Worm (Caenorhabditis elegans): ENCODE results near the gene lsm-5.
"Not testable (repeated sequence)": the region's sequence is repeated elsewhere in the genome, so short reads cannot be mapped to it uniquely, and the experiment has no call there.

lsm-5 gene

ce11 chrV:15581440-15581839, 11.3 kb downstream of the lsm-5 start:
- TF ChIP-seq nfyb-1 (GFP tag; IDR thresholded peaks at IDR 0.05) = peak; percentile 80

ce11 chrV:15585744-15586143, 15.6 kb downstream of the lsm-5 start:
- TF ChIP-seq hmg-1.2 (GFP tag; IDR thresholded peaks at IDR 0.05) (peak; percentile 71), dox-1 (GFP tag; IDR thresholded peaks at IDR 0.05) (peak; percentile 18; the same call in 1 of the 2 replicates)

ce11 chrV:15590183-15590667, 20.0 kb downstream of the lsm-5 start, which contains the start of gene F28F8.7:
Gene F28F8.7, minus strand, starts transcription at chrV:15590617.
- TF ChIP-seq ekl-4 (GFP tag; IDR thresholded peaks at IDR 0.05) (peak; percentile 51; the same call in 1 of the 2 replicates), repo-1 (tag; optimal IDR thresholded peaks at IDR 0.05) (peak; percentile 81), B0336.3 (GFP tag; IDR thresholded peaks at IDR 0.05) (peak; percentile 77; the same call in 1 of the 2 replicates), ceh-100 (GFP tag; IDR thresholded peaks at IDR 0.05) (peak; percentile 79), ztf-25 (GFP tag; IDR thresholded peaks at IDR 0.05) (0 out of 2 replicates have a peak, but pooled peaks have one; percentile 37), snpc-4 (tag; optimal IDR thresholded peaks at IDR 0.05) (peak in 2 of 4 experiments; percentile 63 to 82), hsf-1 (GFP tag; IDR thresholded peaks at IDR 0.05) (peak; percentile 65), egrh-3 (GFP tag; IDR thresholded peaks at IDR 0.05) (0 out of 2 replicates have a peak, but pooled peaks have one; percentile 15), attf-3 (GFP tag; conservative IDR thresholded peaks at IDR 0.05) (peak; percentile 88), bed-2 (GFP tag; IDR thresholded peaks at IDR 0.05) (peak; percentile 90; the same call in 1 of the 2 replicates), let-526 (GFP tag; IDR thresholded peaks at IDR 0.05) (peak; percentile 71; the same call in 1 of the 2 replicates), rcor-1 (GFP tag; IDR thresholded peaks at IDR 0.05) (peak; percentile 68; the same call in 1 of the 2 replicates), B0261.1 (tag; optimal IDR thresholded peaks at IDR 0.05) (peak; percentile 17), him-1 (tag; optimal IDR thresholded peaks at IDR 0.05) (peak; percentile 7), ztf-26 (tag; optimal IDR thresholded peaks at IDR 0.05) (peak; percentile 44), nfyb-1 (GFP tag; IDR thresholded peaks at IDR 0.05) (peak; percentile 92), Y95B8A.8 (GFP tag; IDR thresholded peaks at IDR 0.05) (peak; percentile 79), Y53G8AR.9 (GFP tag; conservative IDR thresholded peaks at IDR 0.05) (peak; percentile 91), gei-17 (GFP tag; optimal IDR thresholded peaks at IDR 0.05) (peak; percentile 25), somi-1 (GFP tag; optimal IDR thresholded peaks at IDR 0.05) (peak; percentile 38), let-607 (tag; optimal IDR thresholded peaks at IDR 0.05) (peak; percentile 51 to 85), F37B4.10 (GFP tag; IDR thresholded peaks at IDR 0.05) (0 out of 2 replicates have a peak, but pooled peaks have one; percentile 31), hmg-1.2 (GFP tag; IDR thresholded peaks at IDR 0.05) (peak; percentile 96), nhr-90 (tag; optimal IDR thresholded peaks at IDR 0.05) (peak; percentile 34), cebp-1 (GFP tag; IDR thresholded peaks at IDR 0.05) (peak; percentile 74), cebp-1 (tag; optimal IDR thresholded peaks at IDR 0.05) (peak; percentile 78), mcd-1 (GFP tag; IDR thresholded peaks at IDR 0.05) (peak; percentile 93), tbp1 (GFP tag; optimal IDR thresholded peaks at IDR 0.05) (peak; percentile 47), ztf-3 (GFP tag; optimal IDR thresholded peaks at IDR 0.05) (peak; percentile 46), attf-6 (GFP tag; IDR thresholded peaks at IDR 0.05) (peak; percentile 48; the same call in 1 of the 2 replicates), egl-18 (GFP tag; IDR thresholded peaks at IDR 0.05) (0 out of 2 replicates have a peak, but pooled peaks have one; percentile 25), lin-54 (GFP tag; optimal IDR thresholded peaks at IDR 0.05) (peak; percentile 79), rec-8 (tag; optimal IDR thresholded peaks at IDR 0.05) (peak; percentile 26 to 55), F22D6.2 (tag; optimal IDR thresholded peaks at IDR 0.05) (peak; percentile 55), chd-7 (tag; optimal IDR thresholded peaks at IDR 0.05) (peak; percentile 25), attf-5 (GFP tag; optimal IDR thresholded peaks at IDR 0.05) (peak; percentile 81), ztf-18 (tag; optimal IDR thresholded peaks at IDR 0.05) (peak; percentile 42), F33H1.4 (GFP tag; IDR thresholded peaks at IDR 0.05) (peak; percentile 71), lin-35 (GFP tag; optimal IDR thresholded peaks at IDR 0.05) (peak in 1 of 3 experiments; percentile 94), ceh-91 (GFP tag; IDR thresholded peaks at IDR 0.05) (peak; percentile 59; the same call in 1 of the 2 replicates), lsl-1 (GFP tag; optimal IDR thresholded peaks at IDR 0.05) (peak; percentile 42)
- not testable (repeated sequence) for TF ChIP-seq snpc-4 (GFP tag; optimal IDR thresholded peaks at IDR 0.05)

All from whole organism, young adult.